Fruit fly (Drosophila melanogaster) whole organism, prepupa: ENCODE measurements around the gene ZC3H3.
A peak's percentile ranks its signal among the peaks of the same experiment; 100 is the strongest.

Source experiments
- Blimp-1 ChIP-seq: fragments of 200-800 bp; sonication (Bioruptor generic); optimal IDR thresholded peaks from 3 replicates; lab custom pipeline; 2017; ENCODE audit warnings: missing biosample characterization, missing genetic modification characterization, mild to moderate bottlenecking, moderate library complexity, missing genetic modification reagents
- CG10631 ChIP-seq: fragments of 200-800 bp; sonication (Bioruptor generic); optimal IDR thresholded peaks from 2 replicates; lab custom pipeline; 2016; ENCODE audit warnings: missing biosample characterization, missing genetic modification characterization
- CG10669 ChIP-seq: fragments of 200-800 bp; sonication (Bioruptor generic); optimal IDR thresholded peaks from 3 replicates; lab custom pipeline; 2018; ENCODE audit warnings: missing biosample characterization, mild to moderate bottlenecking, missing genetic modification characterization, moderate library complexity
- CG11294 ChIP-seq: fragments of 200-800 bp; sonication (Bioruptor generic); IDR thresholded peaks from 2 replicates; pipeline ENCODE4 v1.3.6; 2022; ENCODE audit warnings: missing biosample characterization, missing genetic modification characterization
- CG11762 ChIP-seq: fragments of 200-800 bp; sonication (Bioruptor generic); optimal IDR thresholded peaks from 3 replicates; lab custom pipeline; 2016; ENCODE audit warnings: missing biosample characterization, missing genetic modification characterization; ENCODE audit not compliant: insufficient read depth
- CG15336 ChIP-seq: fragments of 200-800 bp; sonication (Bioruptor generic); IDR thresholded peaks from 2 replicates; pipeline ENCODE4 v1.3.6; 2022; ENCODE audit warnings: missing biosample characterization, missing genetic modification characterization
- CG1621 ChIP-seq: fragments of 200-800 bp; sonication (Bioruptor generic); optimal IDR thresholded peaks from 3 replicates; lab custom pipeline; 2018; ENCODE audit warnings: missing biosample characterization, mild to moderate bottlenecking, missing genetic modification characterization
- CG16779 ChIP-seq: fragments of 200-800 bp; sonication (Bioruptor generic); optimal IDR thresholded peaks from 3 replicates; lab custom pipeline; 2017; ENCODE audit warnings: missing biosample characterization, mild to moderate bottlenecking, missing genetic modification characterization
- CG3032 ChIP-seq: fragments of 200-800 bp; optimal IDR thresholded peaks from 2 replicates; lab custom pipeline; 2019; ENCODE audit warnings: missing biosample characterization, mild to moderate bottlenecking, missing genetic modification characterization, moderate library complexity
- CG31627 ChIP-seq: fragments of 200-800 bp; sonication (Bioruptor generic); optimal IDR thresholded peaks from 3 replicates; lab custom pipeline; 2016; ENCODE audit warnings: missing biosample characterization, missing genetic modification characterization
- CG32006 ChIP-seq: fragments of 200-800 bp; sonication (Bioruptor generic); optimal IDR thresholded peaks from 3 replicates; lab custom pipeline; 2017; ENCODE audit warnings: missing biosample characterization, mild to moderate bottlenecking, missing genetic modification characterization
- CG34406 ChIP-seq: fragments of 200-800 bp; sonication (Bioruptor generic); optimal IDR thresholded peaks from 3 replicates; lab custom pipeline; 2016; ENCODE audit warnings: missing biosample characterization, missing genetic modification characterization
- CG3919 ChIP-seq: fragments of 200-800 bp; sonication (Bioruptor generic); optimal IDR thresholded peaks from 3 replicates; lab custom pipeline; 2016; ENCODE audit warnings: missing biosample characterization, missing genetic modification characterization
- CG4318 ChIP-seq: fragments of 200-800 bp; sonication (Bioruptor generic); optimal IDR thresholded peaks from 3 replicates; lab custom pipeline; 2017; ENCODE audit warnings: missing biosample characterization, mild to moderate bottlenecking, missing genetic modification characterization
- CG6792 ChIP-seq: fragments of 200-800 bp; sonication (Bioruptor generic); optimal IDR thresholded peaks from 3 replicates; lab custom pipeline; 2016; ENCODE audit warnings: missing biosample characterization, missing genetic modification characterization
- CG6808 ChIP-seq: fragments of 200-800 bp; sonication (Bioruptor generic); optimal IDR thresholded peaks from 3 replicates; lab custom pipeline; 2017; ENCODE audit warnings: missing biosample characterization, missing genetic modification characterization, mild to moderate bottlenecking, moderate library complexity, missing genetic modification reagents
- CG6854 ChIP-seq: fragments of 200-800 bp; sonication (Bioruptor generic); optimal IDR thresholded peaks from 2 replicates; lab custom pipeline; 2017; ENCODE audit warnings: missing biosample characterization, mild to moderate bottlenecking, missing genetic modification characterization
- CG7368 ChIP-seq: fragments of 200-800 bp; sonication (Bioruptor generic); optimal IDR thresholded peaks from 3 replicates; lab custom pipeline; 2016; ENCODE audit warnings: missing biosample characterization, missing genetic modification characterization
- CG8119 ChIP-seq: fragments of 200-800 bp; sonication (Bioruptor generic); IDR thresholded peaks from 3 replicates; pipeline ENCODE4 v1.3.6; 2022; ENCODE audit warnings: missing biosample characterization, missing genetic modification characterization
- CG8319 ChIP-seq: fragments of 200-800 bp; sonication (Bioruptor generic); optimal IDR thresholded peaks from 3 replicates; lab custom pipeline; 2016; ENCODE audit warnings: missing biosample characterization, missing genetic modification characterization
- CG9139 ChIP-seq: fragments of 200-800 bp; sonication (Bioruptor generic); optimal IDR thresholded peaks from 3 replicates; lab custom pipeline; 2017; ENCODE audit warnings: missing biosample characterization, mild to moderate bottlenecking, missing genetic modification characterization
- Eip75B ChIP-seq: fragments of 200-800 bp; sonication (Bioruptor generic); optimal IDR thresholded peaks from 3 replicates; lab custom pipeline; 2016; ENCODE audit warnings: missing biosample characterization, missing genetic modification characterization
- Eip78C ChIP-seq: fragments of 200-800 bp; sonication (Bioruptor generic); peaks from one replicate; lab custom pipeline; 2016; ENCODE audit warnings: missing biosample characterization, missing genetic modification characterization
- Ets21C ChIP-seq: fragments of 200-800 bp; sonication (Bioruptor generic); optimal IDR thresholded peaks from 3 replicates; lab custom pipeline; 2016; ENCODE audit warnings: missing biosample characterization, missing genetic modification characterization
- Gug ChIP-seq: fragments of 200-800 bp; sonication (Bioruptor generic); IDR thresholded peaks from 2 replicates; pipeline ENCODE4 v1.3.6; 2022; ENCODE audit warnings: missing biosample characterization, missing genetic modification characterization
- Hr38 ChIP-seq: sonication (Bioruptor generic); optimal IDR thresholded peaks from 2 replicates; lab custom pipeline; 2016; ENCODE audit warnings: missing biosample characterization, missing genetic modification characterization
- Met ChIP-seq: fragments of 200-800 bp; sonication (Bioruptor generic); optimal IDR thresholded peaks from 3 replicates; lab custom pipeline; 2016; ENCODE audit warnings: missing biosample characterization, missing genetic modification characterization
- OdsH ChIP-seq: fragments of 200-800 bp; sonication (Bioruptor generic); optimal IDR thresholded peaks from 3 replicates; lab custom pipeline; 2016; ENCODE audit warnings: missing biosample characterization, missing genetic modification characterization
- Smox ChIP-seq: fragments of 200-800 bp; sonication (Bioruptor generic); optimal IDR thresholded peaks from 3 replicates; lab custom pipeline; 2016; ENCODE audit warnings: missing biosample characterization, missing genetic modification characterization
- Sox14 ChIP-seq: fragments of 200-800 bp; sonication (Bioruptor generic); optimal IDR thresholded peaks from 3 replicates; lab custom pipeline; 2016; ENCODE audit warnings: missing biosample characterization, missing genetic modification characterization
- Sox15 ChIP-seq: fragments of 200-800 bp; sonication (Bioruptor generic); optimal IDR thresholded peaks from 3 replicates; lab custom pipeline; 2016; ENCODE audit warnings: missing biosample characterization, missing genetic modification characterization
- achi ChIP-seq: fragments of 200-800 bp; sonication (Bioruptor generic); optimal IDR thresholded peaks from 3 replicates; lab custom pipeline; 2016; ENCODE audit warnings: missing biosample characterization, missing genetic modification characterization
- acj6 ChIP-seq: fragments of 200-800 bp; sonication (Bioruptor generic); optimal IDR thresholded peaks from 3 replicates; lab custom pipeline; 2016; ENCODE audit warnings: missing biosample characterization, missing genetic modification characterization
- cyc ChIP-seq: fragments of 200-800 bp; sonication (Bioruptor generic); optimal IDR thresholded peaks from 3 replicates; lab custom pipeline; 2016; ENCODE audit warnings: missing biosample characterization, missing genetic modification characterization
- dac ChIP-seq: fragments of 200-800 bp; sonication (Bioruptor generic); optimal IDR thresholded peaks from 2 replicates; lab custom pipeline; 2017; ENCODE audit warnings: missing biosample characterization, mild to moderate bottlenecking, missing genetic modification characterization
- dsx ChIP-seq: fragments of 200-800 bp; optimal IDR thresholded peaks from 3 replicates; lab custom pipeline; 2019; ENCODE audit warnings: missing biosample characterization, mild to moderate bottlenecking, missing genetic modification characterization, moderate library complexity; ENCODE audit not compliant: poor library complexity, severe bottlenecking
- eg ChIP-seq: fragments of 200-800 bp; sonication (Bioruptor generic); IDR thresholded peaks from 3 replicates; pipeline ENCODE4 v1.3.6; 2022; ENCODE audit warnings: missing biosample characterization, missing genetic modification characterization
- esn ChIP-seq: fragments of 200-800 bp; sonication (Bioruptor generic); optimal IDR thresholded peaks from 2 replicates; lab custom pipeline; 2016; ENCODE audit warnings: missing biosample characterization, mild to moderate bottlenecking, missing genetic modification characterization, moderate library complexity
- fd85E ChIP-seq: fragments of 200-800 bp; sonication (Bioruptor generic); optimal IDR thresholded peaks from 3 replicates; lab custom pipeline; 2016; ENCODE audit warnings: missing biosample characterization, missing genetic modification characterization
- fkh ChIP-seq: fragments of 200-800 bp; sonication (Bioruptor generic); optimal IDR thresholded peaks from 3 replicates; lab custom pipeline; 2017; ENCODE audit warnings: missing biosample characterization, mild to moderate bottlenecking, missing genetic modification characterization, moderate library complexity
- lz ChIP-seq: fragments of 200-800 bp; sonication (Bioruptor generic); optimal IDR thresholded peaks from 3 replicates; lab custom pipeline; 2016; ENCODE audit warnings: missing biosample characterization, missing genetic modification characterization
- net ChIP-seq: fragments of 200-800 bp; sonication (Bioruptor generic); optimal IDR thresholded peaks from 3 replicates; lab custom pipeline; 2016; ENCODE audit warnings: missing biosample characterization, missing genetic modification characterization
- pdm3 ChIP-seq: fragments of 200-800 bp; sonication (Bioruptor generic); optimal IDR thresholded peaks from 3 replicates; lab custom pipeline; 2016; ENCODE audit warnings: missing biosample characterization, missing genetic modification characterization
- salr ChIP-seq, 2 experiments: fragments of 200-800 bp; sonication (Bioruptor generic); optimal IDR thresholded peaks; 3 replicates each; lab custom pipeline; 2016 to 2018; ENCODE audit warnings: missing biosample characterization in 2 of 2, missing genetic modification characterization in 2 of 2, mild to moderate bottlenecking in 1 of 2
- ss ChIP-seq, 2 experiments: fragments of 200-800 bp; sonication (Bioruptor generic); optimal IDR thresholded peaks; 2 replicates in 1 of 2; 3 replicates in 1 of 2; lab custom pipeline; 2017 to 2018; ENCODE audit warnings: mild to moderate bottlenecking in 2 of 2, missing biosample characterization in 2 of 2, missing genetic modification characterization in 2 of 2, moderate library complexity in 1 of 2
- svp ChIP-seq: fragments of 200-800 bp; sonication (Bioruptor generic); peaks from one replicate; lab custom pipeline; 2016; ENCODE audit warnings: missing biosample characterization, missing genetic modification characterization
- topi ChIP-seq: fragments of 200-800 bp; sonication (Bioruptor generic); optimal IDR thresholded peaks from 3 replicates; lab custom pipeline; 2016; ENCODE audit warnings: missing biosample characterization, missing genetic modification characterization
- vri ChIP-seq: fragments of 200-800 bp; sonication (Bioruptor generic); optimal IDR thresholded peaks from 3 replicates; lab custom pipeline; 2016; ENCODE audit warnings: missing biosample characterization, mild to moderate bottlenecking, missing genetic modification characterization

Gene ZC3H3

DNA sequence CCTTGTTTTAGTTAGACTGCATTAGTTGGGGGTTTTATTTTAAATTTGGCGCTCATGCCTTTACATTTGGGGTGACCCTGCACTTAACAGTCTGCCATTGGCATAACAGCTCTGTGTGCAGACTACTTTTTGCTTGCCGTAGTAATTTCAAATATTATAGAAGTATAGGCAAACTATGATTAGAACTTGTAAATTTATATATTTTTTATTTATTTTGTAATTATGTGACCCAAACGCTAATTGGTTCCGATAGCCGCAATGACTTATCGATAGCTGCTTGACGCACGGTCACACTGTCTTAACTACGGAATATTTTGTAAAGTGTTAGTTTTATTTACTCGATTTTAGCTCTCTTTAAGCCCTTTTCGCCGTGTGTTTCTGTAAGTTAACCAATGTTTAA, 35.1 kb upstream of the ZC3H3 start, which contains the start of gene rhea (continued):
- no peak for TF ChIP-seq CG11762 (GFP tag; lab: Kevin White, UChicago)
- TF ChIP-seq eg (GFP tag; lab: Robert Waterston, UW) = no peak
- no peak for TF ChIP-seq CG3919 (GFP tag; lab: Kevin White, UChicago)
- peak; percentile 8 for TF ChIP-seq CG31627 (GFP tag; lab: Kevin White, UChicago)
- no peak for TF ChIP-seq CG34406 (GFP tag; lab: Kevin White, UChicago)
- TF ChIP-seq CG6808 (GFP tag; lab: Kevin White, UChicago) = no peak
- TF ChIP-seq CG8119 (GFP tag; lab: Robert Waterston, UW) = no peak
- TF ChIP-seq esn (GFP tag; lab: Kevin White, UChicago) = no peak
- TF ChIP-seq CG7368 (GFP tag; lab: Kevin White, UChicago) = no peak
- no peak for TF ChIP-seq CG16779 (tag; lab: Kevin White, UChicago)
- peak; percentile 6 for TF ChIP-seq lz (GFP tag; lab: Kevin White, UChicago)
- TF ChIP-seq net (GFP tag; lab: Kevin White, UChicago) = no peak
- no peak for TF ChIP-seq CG32006 (GFP tag; lab: Kevin White, UChicago)
- TF ChIP-seq CG10631 (GFP tag; lab: Kevin White, UChicago) = no peak
- TF ChIP-seq salr (GFP tag; optimal IDR thresholded peaks at IDR 0.05; lab: Kevin White, UChicago) = no peak
- TF ChIP-seq Met (GFP tag; lab: Kevin White, UChicago) = peak; percentile 23
- no peak for TF ChIP-seq CG9139 (GFP tag; lab: Kevin White, UChicago)
- TF ChIP-seq CG3032 = peak; percentile 8
- TF ChIP-seq pdm3 (GFP tag; lab: Kevin White, UChicago) = no peak
- TF ChIP-seq CG6854 (GFP tag; lab: Kevin White, UChicago) = no peak
- no peak for TF ChIP-seq CG10669 (GFP tag; lab: Kevin White, UChicago)
- no peak for TF ChIP-seq Blimp-1 (GFP tag; lab: Kevin White, UChicago)
- TF ChIP-seq ss (GFP tag; optimal IDR thresholded peaks at IDR 0.05; lab: Kevin White, UChicago) = no peak

DNA sequence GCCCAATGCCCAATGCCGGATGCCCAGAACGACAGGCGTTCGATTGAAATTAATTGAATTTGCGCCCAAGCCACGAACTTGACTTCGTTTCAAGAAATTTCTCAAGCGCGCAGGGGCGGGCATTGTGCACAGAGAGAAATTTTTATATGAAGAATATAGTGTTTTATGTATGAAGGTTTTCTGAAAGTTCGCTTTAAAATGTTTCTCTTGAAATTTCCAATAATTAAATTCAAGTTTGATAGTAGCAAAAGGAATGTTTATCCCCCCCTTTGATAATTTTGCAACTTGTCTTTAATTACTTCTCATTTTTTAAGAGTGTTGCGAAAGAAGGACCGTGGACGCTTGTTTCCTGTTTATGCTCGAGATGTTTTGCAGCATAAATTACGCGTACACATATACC, 34.3 kb upstream of the ZC3H3 start:
- TF ChIP-seq CG6792 (GFP tag; lab: Kevin White, UChicago) (peak; percentile 5), esn (GFP tag; lab: Kevin White, UChicago) (peak; percentile 30), CG8319 (no peak), Sox14 (GFP tag; lab: Kevin White, UChicago) (no peak), salr (GFP tag; optimal IDR thresholded peaks at IDR 0.05; lab: Kevin White, UChicago) (no peak), Smox (GFP tag; lab: Kevin White, UChicago) (no peak), dsx (GFP tag; lab: Kevin White, UChicago) (no peak), CG11294 (GFP tag; lab: Robert Waterston, UW) (no peak), CG4318 (GFP tag; lab: Kevin White, UChicago) (no peak), Met (GFP tag; lab: Kevin White, UChicago) (no peak), achi (GFP tag; lab: Kevin White, UChicago) (peak; percentile 3), topi (GFP tag; lab: Kevin White, UChicago) (peak; percentile 28), OdsH (peak; percentile 3), fkh (GFP tag; lab: Kevin White, UChicago) (no peak), Gug (GFP tag; lab: Robert Waterston, UW) (no peak), svp (GFP tag; lab: Kevin White, UChicago) (peak; percentile 42), CG11762 (GFP tag; lab: Kevin White, UChicago) (no peak), Eip78C (GFP tag; lab: Kevin White, UChicago) (peak; percentile 78), Sox15 (GFP tag; lab: Kevin White, UChicago) (no peak), CG31627 (GFP tag; lab: Kevin White, UChicago) (peak; percentile 10), fd85E (GFP tag; lab: Kevin White, UChicago) (no peak), acj6 (no peak), lz (GFP tag; lab: Kevin White, UChicago) (peak; percentile 6), CG7368 (GFP tag; lab: Kevin White, UChicago) (no peak), Ets21C (GFP tag; lab: Kevin White, UChicago) (no peak), dac (GFP tag; lab: Kevin White, UChicago) (no peak), CG6808 (GFP tag; lab: Kevin White, UChicago) (no peak), CG1621 (tag; lab: Kevin White, UChicago) (no peak), CG15336 (GFP tag; lab: Robert Waterston, UW) (no peak), cyc (no peak), ss (GFP tag; optimal IDR thresholded peaks at IDR 0.05; lab: Kevin White, UChicago) (no peak), CG9139 (GFP tag; lab: Kevin White, UChicago) (no peak), Hr38 (GFP tag; lab: Kevin White, UChicago) (no peak), eg (GFP tag; lab: Robert Waterston, UW) (no peak), Eip75B (GFP tag; lab: Kevin White, UChicago) (no peak), vri (no peak)
